Fruit fly (Drosophila melanogaster): ENCODE measurements around the gene side-VI.

The side-VI gene

DNA sequence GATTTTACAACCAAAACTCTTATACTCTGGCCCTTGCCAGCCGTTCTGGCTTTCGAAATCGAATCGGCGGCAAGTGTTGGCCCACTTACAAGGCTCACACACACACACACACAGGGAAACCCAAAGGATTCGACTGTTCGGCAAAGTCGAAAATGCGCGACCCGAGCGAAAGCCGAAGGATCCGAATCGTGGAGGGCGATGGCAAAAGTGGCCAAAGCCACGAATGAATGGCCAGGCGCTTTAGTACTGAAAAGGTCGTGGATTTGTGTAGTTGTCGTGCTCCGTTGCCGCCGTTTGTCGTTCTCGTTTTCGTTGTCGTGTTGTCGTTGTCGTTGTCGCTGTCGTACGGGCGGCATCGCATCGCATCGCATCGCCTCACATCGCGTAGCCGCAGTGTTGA, at the start of gene side-VI:
TSS of gene side-VI (plus strand) at position 243 of the 400 bp plus-strand sequence.
- TF ChIP-seq noc (tag; optimal IDR thresholded peaks at IDR 0.05) = no peak

DNA sequence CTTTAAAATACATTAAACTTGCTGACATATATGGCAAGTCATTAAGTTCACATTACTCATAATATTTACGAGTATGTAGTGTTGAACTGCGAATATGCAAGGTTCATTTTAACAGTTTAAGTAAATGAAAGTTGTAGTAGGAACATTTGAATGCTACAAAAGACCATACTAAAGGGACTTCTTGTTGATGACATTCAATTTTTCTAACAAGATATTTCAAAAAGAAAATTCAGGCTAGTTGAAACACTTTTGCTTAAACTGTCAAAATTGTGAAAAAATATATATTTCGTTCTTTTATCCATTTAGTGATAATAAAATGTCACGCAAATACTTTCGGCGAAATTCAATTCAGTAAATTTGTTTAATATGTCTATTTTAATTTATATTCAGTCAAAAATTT, 22.2 kb upstream of the side-VI start, which contains the start of gene Tengl4:
TSS of gene Tengl4 (plus strand) at position 301 of the 400 bp plus-strand sequence.
- no peak for TF ChIP-seq noc (tag; optimal IDR thresholded peaks at IDR 0.05)

DNA sequence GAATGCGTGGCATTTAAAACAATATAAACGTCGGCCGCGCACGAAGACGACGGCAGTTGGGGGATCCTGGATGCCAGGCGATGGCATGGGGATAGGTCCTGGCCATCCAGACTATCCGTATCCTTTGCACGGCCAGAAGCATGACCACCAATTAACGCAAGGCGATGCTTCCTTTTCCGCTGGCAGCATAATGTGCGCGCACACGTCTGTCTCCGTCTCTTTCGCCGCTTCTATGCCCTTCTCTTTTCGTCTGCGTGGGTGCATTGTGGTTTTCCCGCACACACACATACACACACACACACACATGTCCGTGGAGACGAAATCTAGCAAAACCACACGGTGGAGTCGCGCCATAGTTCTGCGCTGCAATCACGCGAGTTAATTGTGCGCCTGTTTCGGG, 14.6 kb upstream of the side-VI start:
- TF ChIP-seq noc (tag; optimal IDR thresholded peaks at IDR 0.05) = no peak

- no peak for TF ChIP-seq noc (tag; optimal IDR thresholded peaks at IDR 0.05)
These were observed 52.5 kb downstream of the side-VI start for dm6 chr3R:11024715-11025114.

DNA sequence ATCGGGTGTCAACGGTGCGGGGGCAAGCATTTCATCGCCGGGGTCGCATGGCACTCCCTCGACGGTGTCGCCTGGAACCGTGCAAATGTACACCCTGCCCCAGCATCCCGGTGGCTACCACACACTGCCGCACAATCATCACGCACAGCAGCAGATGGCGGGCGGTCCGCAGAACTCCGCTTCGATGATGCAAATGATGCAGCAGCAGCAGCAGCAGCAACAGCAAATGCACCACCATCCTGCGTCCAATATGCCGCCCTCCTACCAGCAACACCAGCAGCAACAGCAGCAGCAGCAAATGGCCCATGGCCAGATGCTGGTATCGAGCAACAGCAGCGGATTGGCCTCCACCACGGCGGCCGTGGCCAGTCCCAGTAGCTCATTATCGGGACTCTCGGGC, 75.5 kb downstream of the side-VI start:
- no peak for TF ChIP-seq noc (tag; optimal IDR thresholded peaks at IDR 0.05)

- no peak for TF ChIP-seq noc (tag; optimal IDR thresholded peaks at IDR 0.05)
These were observed 109.5 kb downstream of the side-VI start for dm6 chr3R:11081701-11082100.

dm6 chr3R:11088120-11088519, 115.9 kb downstream of the side-VI start, which contains the start of gene CG43449:
TSS of gene CG43449 (plus strand) at chr3R:11088420.
- no peak for TF ChIP-seq noc (tag; optimal IDR thresholded peaks at IDR 0.05)
